Worm (Caenorhabditis elegans) whole organism, L3 larva: ENCODE measurements around the gene T16D1.1.

Experiments
- R02D3.7 ChIP-seq: fragments of 150-350 bp; optimal IDR thresholded peaks from 2 replicates; lab custom pipeline; 2014; ENCODE audit warnings: missing biosample characterization, missing genetic modification characterization
- ZK546.5 ChIP-seq: sonication (generic microtip); optimal IDR thresholded peaks from 2 replicates; lab custom pipeline; 2017; ENCODE audit warnings: missing biosample characterization, missing genetic modification characterization
- aly-2 ChIP-seq: fragments of 150-350 bp; optimal IDR thresholded peaks from 2 replicates; lab custom pipeline; 2014; ENCODE audit warnings: missing biosample characterization, missing genetic modification characterization
- ama-1 ChIP-seq: fragments of 150-350 bp; optimal IDR thresholded peaks from 2 replicates; lab custom pipeline; 2018
- ceh-28 ChIP-seq: fragments of 150-350 bp; optimal IDR thresholded peaks from 2 replicates; lab custom pipeline; 2014; ENCODE audit warnings: missing biosample characterization, missing genetic modification reagents, missing genetic modification characterization
- ceh-9 ChIP-seq: sonication (generic microtip); optimal IDR thresholded peaks from 2 replicates; lab custom pipeline; 2018; ENCODE audit warnings: missing biosample characterization, missing genetic modification characterization
- daf-12 ChIP-seq: fragments of 150-350 bp; optimal IDR thresholded peaks from 2 replicates; lab custom pipeline; 2014; ENCODE audit warnings: missing biosample characterization, missing genetic modification reagents, missing genetic modification characterization
- egl-27 ChIP-seq: sonication (generic microtip); optimal IDR thresholded peaks from 4 replicates; lab custom pipeline; 2017; ENCODE audit warnings: missing biosample characterization, missing genetic modification reagents, missing genetic modification characterization
- egl-5 ChIP-seq: fragments of 150-350 bp; optimal IDR thresholded peaks from 2 replicates; lab custom pipeline; 2017; ENCODE audit warnings: missing biosample characterization, missing genetic modification reagents, missing genetic modification characterization, inconsistent platforms
- elt-1 ChIP-seq: fragments of 150-350 bp; optimal IDR thresholded peaks from 2 replicates; lab custom pipeline; 2014; ENCODE audit warnings: missing biosample characterization, missing genetic modification characterization
- elt-2 ChIP-seq: sonication (generic microtip); optimal IDR thresholded peaks from 2 replicates; lab custom pipeline; 2016; ENCODE audit warnings: missing genetic modification reagents, mild to moderate bottlenecking, missing genetic modification characterization, missing compliant biosample characterization
- elt-3 ChIP-seq, 3 experiments: fragments of 150-350 bp in 1 of 3; sonication (generic microtip) in 2 of 3; optimal IDR thresholded peaks; 2 replicates in 2 of 3; 4 replicates in 1 of 3; lab custom pipeline; 2014 to 2017; ENCODE audit warnings: missing biosample characterization in 3 of 3, missing genetic modification characterization in 3 of 3
- eor-1 ChIP-seq, 2 experiments: fragments of 150-350 bp; optimal IDR thresholded peaks; 2 replicates each; lab custom pipeline; 2014 to 2018; ENCODE audit warnings: missing biosample characterization in 2 of 2, missing genetic modification characterization in 2 of 2
- fkh-10 ChIP-seq: sonication (generic microtip); optimal IDR thresholded peaks from 2 replicates; lab custom pipeline; 2017; ENCODE audit warnings: missing biosample characterization, missing genetic modification reagents, missing genetic modification characterization
- fos-1 ChIP-seq: fragments of 150-350 bp; optimal IDR thresholded peaks from 2 replicates; lab custom pipeline; 2014; ENCODE audit warnings: missing biosample characterization, missing genetic modification characterization
- hmg-11 ChIP-seq: sonication (generic microtip); optimal IDR thresholded peaks from 2 replicates; lab custom pipeline; 2016; ENCODE audit warnings: missing genetic modification characterization, missing compliant biosample characterization
- jun-1 ChIP-seq: fragments of 150-350 bp; optimal IDR thresholded peaks from 2 replicates; lab custom pipeline; 2014; ENCODE audit warnings: missing biosample characterization, missing genetic modification reagents, missing genetic modification characterization
- lin-15B ChIP-seq: fragments of 150-350 bp; optimal IDR thresholded peaks from 2 replicates; lab custom pipeline; 2014; ENCODE audit warnings: missing biosample characterization, missing genetic modification characterization
- lin-39 ChIP-seq: fragments of 150-350 bp; optimal IDR thresholded peaks from 2 replicates; lab custom pipeline; 2018; ENCODE audit warnings: missing biosample characterization, missing genetic modification reagents, missing genetic modification characterization
- lsy-12 ChIP-seq: sonication (generic microtip); optimal IDR thresholded peaks from 2 replicates; lab custom pipeline; 2016; ENCODE audit warnings: mild to moderate bottlenecking, missing genetic modification characterization, missing compliant biosample characterization
- mdl-1 ChIP-seq: fragments of 150-350 bp; optimal IDR thresholded peaks from 2 replicates; lab custom pipeline; 2014; ENCODE audit warnings: missing biosample characterization, missing genetic modification characterization
- mml-1 ChIP-seq: fragments of 150-350 bp; sonication (generic microtip); optimal IDR thresholded peaks from 3 replicates; lab custom pipeline; 2014; ENCODE audit warnings: missing biosample characterization, missing genetic modification characterization
- nfya-1 ChIP-seq: sonication (generic microtip); optimal IDR thresholded peaks from 2 replicates; lab custom pipeline; 2017; ENCODE audit warnings: missing genetic modification characterization, mild to moderate bottlenecking, missing compliant biosample characterization, antibody characterized with exemption, moderate library complexity; ENCODE audit not compliant: insufficient read depth
- nhr-11 ChIP-seq: fragments of 150-350 bp; optimal IDR thresholded peaks from 2 replicates; lab custom pipeline; 2014; ENCODE audit warnings: missing biosample characterization, missing genetic modification characterization
- nhr-12 ChIP-seq: fragments of 150-350 bp; optimal IDR thresholded peaks from 2 replicates; lab custom pipeline; 2014; ENCODE audit warnings: missing biosample characterization, missing genetic modification characterization
- nhr-23 ChIP-seq: fragments of 150-350 bp; optimal IDR thresholded peaks from 2 replicates; lab custom pipeline; 2014; ENCODE audit warnings: missing biosample characterization, missing genetic modification reagents, missing genetic modification characterization
- nhr-237 ChIP-seq: fragments of 150-350 bp; optimal IDR thresholded peaks from 2 replicates; lab custom pipeline; 2014; ENCODE audit warnings: missing biosample characterization, missing genetic modification characterization
- nhr-25 ChIP-seq: sonication (generic microtip); optimal IDR thresholded peaks from 2 replicates; lab custom pipeline; 2017; ENCODE audit warnings: missing biosample characterization, missing genetic modification characterization
- nhr-28 ChIP-seq: fragments of 150-350 bp; optimal IDR thresholded peaks from 2 replicates; lab custom pipeline; 2014; ENCODE audit warnings: missing biosample characterization, missing genetic modification characterization
- nhr-43 ChIP-seq: sonication (generic microtip); optimal IDR thresholded peaks from 2 replicates; lab custom pipeline; 2016; ENCODE audit warnings: mild to moderate bottlenecking, missing genetic modification characterization, missing compliant biosample characterization; ENCODE audit not compliant: poor library complexity, severe bottlenecking
- nhr-67 ChIP-seq: fragments of 150-350 bp; optimal IDR thresholded peaks from 2 replicates; lab custom pipeline; 2014; ENCODE audit warnings: missing biosample characterization, missing genetic modification characterization
- nhr-76 ChIP-seq: fragments of 150-350 bp; sonication (generic microtip); optimal IDR thresholded peaks from 5 replicates; lab custom pipeline; 2014; ENCODE audit warnings: missing biosample characterization, missing genetic modification characterization
- pha-4 ChIP-seq: fragments of 150-350 bp; optimal IDR thresholded peaks from 2 replicates; lab custom pipeline; 2014; ENCODE audit warnings: missing biosample characterization, missing genetic modification reagents, missing genetic modification characterization
- pqm-1 ChIP-seq: fragments of 150-350 bp; optimal IDR thresholded peaks from 2 replicates; lab custom pipeline; 2017; ENCODE audit warnings: missing biosample characterization, missing genetic modification characterization, inconsistent platforms
- sea-2 ChIP-seq: fragments of 150-350 bp; sonication (generic microtip); optimal IDR thresholded peaks from 4 replicates; lab custom pipeline; 2014; ENCODE audit warnings: missing biosample characterization, missing genetic modification reagents, missing genetic modification characterization
- skn-1 ChIP-seq: fragments of 150-350 bp; optimal IDR thresholded peaks from 2 replicates; lab custom pipeline; 2014; ENCODE audit warnings: missing biosample characterization, missing genetic modification characterization
- snpc-4 ChIP-seq: fragments of 150-350 bp; optimal IDR thresholded peaks from 2 replicates; lab custom pipeline; 2014; ENCODE audit warnings: missing biosample characterization, missing genetic modification characterization
- tbx-2 ChIP-seq: sonication (generic microtip); optimal IDR thresholded peaks from 2 replicates; lab custom pipeline; 2016; ENCODE audit warnings: mild to moderate bottlenecking, missing genetic modification characterization, missing compliant biosample characterization
- unc-39 ChIP-seq: sonication (generic microtip); optimal IDR thresholded peaks from 4 replicates; lab custom pipeline; 2017; ENCODE audit warnings: missing biosample characterization, missing genetic modification characterization
- unc-62 ChIP-seq: fragments of 150-350 bp; sonication (generic microtip); optimal IDR thresholded peaks from 4 replicates; lab custom pipeline; 2014; ENCODE audit warnings: missing biosample characterization, missing genetic modification reagents, missing genetic modification characterization
- zag-1 ChIP-seq: fragments of 150-350 bp; optimal IDR thresholded peaks from 2 replicates; lab custom pipeline; 2014; ENCODE audit warnings: missing biosample characterization, missing genetic modification characterization
- ztf-4 ChIP-seq: fragments of 150-350 bp; optimal IDR thresholded peaks from 2 replicates; lab custom pipeline; 2014; ENCODE audit warnings: missing biosample characterization, missing genetic modification characterization

Gene T16D1.1

DNA sequence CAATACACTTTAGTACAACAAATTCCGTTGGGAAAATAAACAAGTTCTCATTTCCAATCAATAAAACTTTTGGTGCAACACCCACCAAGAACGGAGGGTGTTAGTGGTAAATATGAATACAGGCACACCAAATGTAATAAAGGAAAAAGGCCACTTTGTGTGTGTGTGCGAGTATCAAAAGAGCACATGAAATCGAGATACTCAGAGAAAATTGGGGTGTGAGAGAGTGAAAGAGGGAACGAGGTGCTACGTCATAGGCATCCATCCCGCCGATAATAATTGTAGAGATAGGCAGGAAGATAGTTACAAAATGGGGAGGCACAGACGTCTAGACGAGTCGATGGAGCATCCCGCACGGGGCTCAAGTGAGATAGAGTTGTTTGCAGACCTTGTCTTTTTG lies 13.7 kb downstream of the T16D1.1 start:
- TF ChIP-seq ZK546.5 (no peak), nhr-43 (no peak), elt-2 (tag; lab: Kevin White, UChicago) (peak; percentile 91), pqm-1 (tag; lab: Kevin White, UChicago) (peak; percentile 25), nhr-76 (tag; lab: Kevin White, UChicago) (no peak), pha-4 (tag; lab: Kevin White, UChicago) (peak; percentile 82), nfya-1 (tag; lab: Kevin White, UChicago) (peak; percentile 26), egl-5 (tag; lab: Kevin White, UChicago) (no peak), tbx-2 (no peak), jun-1 (peak; percentile 11), nhr-237 (tag; lab: Kevin White, UChicago) (no peak), ceh-28 (peak; percentile 50)

ce11 chrII:5226309-5226708 lies 15.2 kb downstream of the T16D1.1 start:
- TF ChIP-seq nhr-25 (tag; lab: Kevin White, UChicago) (no peak), nhr-28 (tag; lab: Kevin White, UChicago) (no peak), aly-2 (no peak), nhr-23 (tag; lab: Kevin White, UChicago) (no peak), ceh-9 (tag; lab: Kevin White, UChicago) (no peak), hmg-11 (no peak), zag-1 (tag; lab: Kevin White, UChicago) (no peak), lin-15B (peak; percentile 59), nhr-12 (tag; lab: Kevin White, UChicago) (no peak), elt-3 (tag; optimal IDR thresholded peaks at IDR 0.05; lab: Kevin White, UChicago) (no peak), ZK546.5 (no peak), lin-39 (tag; lab: Kevin White, UChicago) (peak; percentile 58), jun-1 (no peak), nhr-11 (tag; lab: Kevin White, UChicago) (no peak), egl-5 (tag; lab: Kevin White, UChicago) (peak; percentile 23), fkh-10 (GFP tag; lab: Kevin White, UChicago) (no peak), R02D3.7 (no peak), nfya-1 (tag; lab: Kevin White, UChicago) (peak; percentile 43), sea-2 (GFP tag; lab: Kevin White, UChicago) (no peak), fos-1 (tag; lab: Kevin White, UChicago) (no peak), nhr-67 (tag; lab: Kevin White, UChicago) (no peak), ama-1 (lab: Kevin White, UChicago) (no peak), pha-4 (tag; lab: Kevin White, UChicago) (no peak), skn-1 (tag; lab: Kevin White, UChicago) (no peak), tbx-2 (no peak), lsy-12 (tag; lab: Kevin White, UChicago) (no peak), unc-39 (no peak), ztf-4 (tag; lab: Kevin White, UChicago) (no peak), unc-62 (GFP tag; lab: Kevin White, UChicago) (no peak), egl-27 (tag; lab: Kevin White, UChicago) (no peak), mml-1 (tag; lab: Kevin White, UChicago) (no peak), eor-1 (tag; optimal IDR thresholded peaks at IDR 0.05; lab: Kevin White, UChicago) (no peak)
- TF ChIP-seq, all 47 proteins: peak for 4

DNA sequence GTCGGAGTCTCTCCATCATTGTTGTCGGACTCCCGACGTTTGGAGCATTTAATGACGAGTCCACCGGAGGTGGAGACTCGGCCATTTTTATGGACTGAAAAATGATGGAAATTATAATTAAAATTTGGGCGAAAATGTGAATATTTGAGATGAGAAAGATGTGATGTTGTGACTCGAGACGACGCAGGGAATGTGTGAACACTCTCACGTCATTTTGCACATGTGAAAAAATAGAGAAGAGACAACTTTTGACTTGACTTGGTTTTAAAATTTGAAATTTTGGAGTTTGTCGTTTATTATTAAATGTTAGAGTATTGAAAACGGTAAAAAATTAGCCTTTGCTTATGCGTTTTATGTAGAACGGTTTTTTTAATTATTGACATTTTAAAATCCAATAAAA lies 16.2 kb downstream of the T16D1.1 start, which contains the start of gene dsh-1:
Gene dsh-1 (minus strand): TSS at position 101 of the 400 bp plus-strand sequence.
- TF ChIP-seq hmg-11 (peak; percentile 25), fkh-10 (GFP tag; lab: Kevin White, UChicago) (no peak), nhr-237 (tag; lab: Kevin White, UChicago) (no peak), ceh-28 (no peak)

- no peak for TF ChIP-seq nhr-11 (tag; lab: Kevin White, UChicago)
- peak; percentile 88 for TF ChIP-seq egl-5 (tag; lab: Kevin White, UChicago)
- no peak for TF ChIP-seq zag-1 (tag; lab: Kevin White, UChicago)
- TF ChIP-seq nhr-43 = no peak
- no peak for TF ChIP-seq egl-27 (tag; lab: Kevin White, UChicago)
- no peak for TF ChIP-seq daf-12 (tag; lab: Kevin White, UChicago)
- TF ChIP-seq nhr-237 (tag; lab: Kevin White, UChicago) = no peak
- no peak for TF ChIP-seq ceh-28
- no peak for TF ChIP-seq ztf-4 (tag; lab: Kevin White, UChicago)
- TF ChIP-seq elt-1 = no peak
- TF ChIP-seq snpc-4 (tag; lab: Kevin White, UChicago) = no peak
- no peak for TF ChIP-seq fos-1 (tag; lab: Kevin White, UChicago)
- no peak for TF ChIP-seq mdl-1 (tag; lab: Kevin White, UChicago)
- TF ChIP-seq nfya-1 (tag; lab: Kevin White, UChicago) = peak; percentile 36
- TF ChIP-seq unc-62 (GFP tag; lab: Kevin White, UChicago) = no peak
- no peak for TF ChIP-seq skn-1 (tag; lab: Kevin White, UChicago)
- no peak for TF ChIP-seq unc-39
Observed at ce11 chrII:5222830-5223229, 18.6 kb downstream of the T16D1.1 start.
